Worm (Caenorhabditis elegans): ENCODE measurements around the gene F21C10.3.

ce11 chrV:9125345-9125744 is 2.5 kb upstream of the F21C10.3 start, which contains the start of gene F21C10.5:
- TF ChIP-seq ama-1 (optimal IDR thresholded peaks at IDR 0.05) (no peak), B0310.2 (tag; optimal IDR thresholded peaks at IDR 0.05) (no peak), scrt-1 (GFP tag; IDR thresholded peaks at IDR 0.05) (no peak), ets-7 (tag; optimal IDR thresholded peaks at IDR 0.05) (no peak)
